Worm (Caenorhabditis elegans) whole organism, late embryonic: ENCODE results near the gene R10E4.3.

Experiments
- Y22D7AL.16 ChIP-seq: sonication (generic microtip); optimal IDR thresholded peaks from 2 replicates; lab custom pipeline; 2016; ENCODE audit warnings: missing genetic modification characterization, missing compliant biosample characterization
- ceh-31 ChIP-seq: sonication (generic microtip); optimal IDR thresholded peaks from 2 replicates; lab custom pipeline; 2016; ENCODE audit warnings: missing genetic modification characterization, missing compliant biosample characterization
- fkh-10 ChIP-seq: fragments of 150-350 bp; optimal IDR thresholded peaks from 2 replicates; lab custom pipeline; 2014; ENCODE audit warnings: missing biosample characterization, missing genetic modification reagents, missing genetic modification characterization
- fkh-6 ChIP-seq: sonication (generic microtip); optimal IDR thresholded peaks from 2 replicates; lab custom pipeline; 2016; ENCODE audit warnings: missing genetic modification characterization, missing compliant biosample characterization
- madf-2 ChIP-seq: sonication (generic microtip); optimal IDR thresholded peaks from 2 replicates; lab custom pipeline; 2017; ENCODE audit warnings: missing genetic modification characterization, missing compliant biosample characterization
- pros-1 ChIP-seq: fragments of 150-350 bp; optimal IDR thresholded peaks from 2 replicates; lab custom pipeline; 2014; ENCODE audit warnings: missing biosample characterization, missing genetic modification reagents, missing genetic modification characterization
- ref-2 ChIP-seq: sonication (generic microtip); optimal IDR thresholded peaks from 2 replicates; lab custom pipeline; 2016; ENCODE audit warnings: missing genetic modification characterization, missing compliant biosample characterization
- sox-4 ChIP-seq: sonication (generic microtip); optimal IDR thresholded peaks from 2 replicates; lab custom pipeline; 2017; ENCODE audit warnings: mild to moderate bottlenecking, missing genetic modification characterization, inconsistent platforms, missing compliant biosample characterization
- tbx-7 ChIP-seq: sonication (generic microtip); optimal IDR thresholded peaks from 2 replicates; lab custom pipeline; 2016; ENCODE audit warnings: missing genotype, missing genetic modification characterization, missing compliant biosample characterization
- ttx-3 ChIP-seq: sonication (generic microtip); optimal IDR thresholded peaks from 2 replicates; lab custom pipeline; 2016; ENCODE audit warnings: missing genetic modification reagents, missing genetic modification characterization, missing compliant biosample characterization

ce11 chrIII:4236178-4236577 lies 51.1 kb downstream of the R10E4.3 start:
- no peak for TF ChIP-seq ceh-31 (tag; lab: Kevin White, UChicago)
- TF ChIP-seq fkh-6 (tag; lab: Kevin White, UChicago): no peak
- no peak for TF ChIP-seq pros-1 (tag; lab: Kevin White, UChicago)
- TF ChIP-seq fkh-10: no peak
- no peak for TF ChIP-seq madf-2 (tag; lab: Kevin White, UChicago)
- no peak for TF ChIP-seq ttx-3 (tag; lab: Kevin White, UChicago)
- no peak for TF ChIP-seq tbx-7 (tag; lab: Kevin White, UChicago)
- no peak for TF ChIP-seq Y22D7AL.16 (tag; lab: Kevin White, UChicago)
- TF ChIP-seq ref-2 (tag; lab: Kevin White, UChicago): no peak
- no peak for TF ChIP-seq sox-4 (tag; lab: Kevin White, UChicago)
